Fruit fly (Drosophila melanogaster) whole organism, embryonic: ENCODE data around the gene Mgat4a.

ENCODE experiments used
- Hr39 ChIP-seq: fragments of >200 bp; optimal IDR thresholded peaks from 2 replicates; lab custom pipeline; 2017
- az2 ChIP-seq: fragments of 200-800 bp; sonication (Bioruptor generic); optimal IDR thresholded peaks from 3 replicates; lab custom pipeline; 2016; ENCODE audit warnings: missing biosample characterization, missing genetic modification characterization
- sens-2 ChIP-seq: fragments of 200-800 bp; sonication (Bioruptor generic); IDR thresholded peaks from 2 replicates; pipeline ENCODE4 v1.3.6; 2022; ENCODE audit warnings: missing biosample characterization, missing genetic modification characterization
- z ChIP-seq: fragments of 200-800 bp; sonication (Bioruptor generic); IDR thresholded peaks from 3 replicates; pipeline ENCODE4 v1.3.6; 2022; ENCODE audit warnings: missing biosample characterization, missing genetic modification characterization

DNA sequence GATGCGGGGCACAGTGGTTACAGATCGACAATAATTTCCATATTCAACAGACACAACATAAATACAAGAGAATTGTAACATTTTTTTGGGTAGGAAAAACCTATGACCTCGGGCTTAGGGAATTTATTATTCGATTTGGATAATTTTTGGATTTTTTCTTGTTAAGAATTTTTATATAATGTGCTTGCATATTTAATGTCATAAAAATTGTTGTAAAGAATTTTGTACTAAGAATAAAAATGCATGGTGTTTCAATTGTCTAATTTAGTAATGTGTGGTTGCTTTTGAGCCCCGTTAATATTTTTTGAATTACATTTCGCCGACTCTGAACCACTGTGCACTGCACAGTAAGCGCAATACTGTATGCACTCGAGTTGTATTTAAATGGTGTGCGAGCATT, 54.8 kb downstream of the Mgat4a start:
- no peak for TF ChIP-seq az2 (GFP tag; lab: Kevin White, UChicago)
- TF ChIP-seq sens-2 (GFP tag; lab: Robert Waterston, UW), result no peak
- no peak for TF ChIP-seq z (GFP tag; lab: Robert Waterston, UW)
- TF ChIP-seq Hr39 (lab: Kevin White, UChicago), result no peak
